Worm (Caenorhabditis elegans) whole organism, L4/young adult: ENCODE data around the gene acs-18.
"Not testable (repeated sequence)": the region's sequence is repeated elsewhere in the genome, so short reads cannot be mapped to it uniquely, and the experiment has no call there.

Experiments
- W03F9.2 ChIP-seq: fragments of 150-350 bp; optimal IDR thresholded peaks from 2 replicates; lab custom pipeline; 2014; ENCODE audit warnings: missing biosample characterization, missing genetic modification characterization
- dao-5 ChIP-seq: sonication (generic microtip); optimal IDR thresholded peaks from 2 replicates; lab custom pipeline; 2016; ENCODE audit warnings: missing genotype, missing genetic modification characterization, moderate library complexity, missing compliant biosample characterization
- him-1 ChIP-seq: sonication (generic microtip); optimal IDR thresholded peaks from 2 replicates; lab custom pipeline; 2016; ENCODE audit warnings: missing genotype, missing genetic modification reagents, missing genetic modification characterization, missing compliant biosample characterization

acs-18 gene

ce11 chrIV:10339701-10340100, 26.2 kb upstream of the acs-18 start:
- TF ChIP-seq dao-5 (tag; lab: Kevin White, UChicago) (no peak), him-1 (tag; lab: Kevin White, UChicago) (no peak), W03F9.2 (tag; lab: Kevin White, UChicago) (no peak)

DNA sequence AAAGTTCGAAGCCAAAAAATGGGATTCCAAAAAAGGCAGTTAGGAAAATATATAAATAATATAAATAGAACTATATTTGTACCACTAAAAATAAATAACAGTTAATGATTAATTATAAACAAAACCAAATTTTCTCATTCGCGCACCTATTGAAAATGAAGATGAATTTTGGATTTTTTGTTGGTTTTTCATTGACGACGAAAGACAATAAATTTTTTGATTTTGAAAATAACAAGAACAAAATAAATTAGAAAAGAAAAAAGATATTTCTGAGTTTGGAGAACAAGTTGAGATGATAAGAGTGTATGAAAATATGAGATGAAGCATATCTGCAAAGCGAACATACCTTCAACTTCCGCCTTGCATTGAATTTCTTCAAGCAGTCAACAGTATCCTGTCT, 23.8 kb upstream of the acs-18 start:
- TF ChIP-seq W03F9.2 (tag; lab: Kevin White, UChicago) (no peak), dao-5 (tag; lab: Kevin White, UChicago) (no peak), him-1 (tag; lab: Kevin White, UChicago) (no peak)

DNA sequence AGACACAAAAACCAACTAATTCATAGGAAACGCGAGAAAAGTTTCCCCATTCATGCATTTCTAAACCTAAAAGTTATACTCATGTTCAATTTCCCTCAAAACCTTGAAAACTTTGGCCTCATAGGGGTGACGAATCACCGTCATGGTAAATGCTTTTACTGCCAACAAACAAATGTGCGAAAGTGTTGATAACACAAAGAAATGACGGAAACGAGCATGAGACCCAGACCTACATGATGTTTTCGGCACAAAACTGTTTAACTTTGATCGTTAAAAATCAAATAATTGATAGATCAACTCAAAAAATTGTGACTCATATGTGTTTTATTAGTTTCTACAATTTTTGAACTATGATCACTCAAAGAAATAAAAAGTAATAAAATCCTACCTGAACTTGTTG, 18.4 kb upstream of the acs-18 start:
- TF ChIP-seq him-1 (tag; lab: Kevin White, UChicago) (no peak), dao-5 (tag; lab: Kevin White, UChicago) (no peak), W03F9.2 (tag; lab: Kevin White, UChicago) (no peak)

ce11 chrIV:10330962-10331361, 17.5 kb upstream of the acs-18 start:
- TF ChIP-seq him-1 (tag; lab: Kevin White, UChicago) (no peak), W03F9.2 (tag; lab: Kevin White, UChicago) (no peak), dao-5 (tag; lab: Kevin White, UChicago) (no peak)

DNA sequence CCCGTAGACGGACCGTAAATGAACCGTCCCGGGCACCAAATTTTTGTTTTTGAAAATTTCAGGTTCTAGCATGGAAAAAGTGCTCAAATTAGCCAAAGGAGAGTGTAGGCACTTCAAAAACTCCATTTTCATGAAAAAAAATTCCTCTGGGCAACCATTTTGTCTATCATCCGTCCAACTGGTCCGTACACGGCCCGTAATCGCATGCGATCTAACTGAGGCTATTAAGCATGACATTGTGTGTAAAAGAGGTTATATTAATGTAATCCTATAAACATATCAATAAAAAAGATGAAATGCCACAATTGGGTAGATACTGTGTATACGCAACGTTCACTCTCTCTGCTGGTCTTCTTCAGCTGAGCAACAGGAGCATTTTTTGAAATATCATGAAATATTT, 9.2 kb upstream of the acs-18 start, which contains the start of gene R09E10.1:
Gene R09E10.1 (minus strand): TSS at position 101 of the 400 bp plus-strand sequence.
- TF ChIP-seq dao-5, him-1, W03F9.2 (tag; lab: Kevin White, UChicago): not testable (repeated sequence)

ce11 chrIV:10318199-10318598, 4.7 kb upstream of the acs-18 start, which contains the start of gene R09E10.2:
TSS of gene R09E10.2 (minus strand) at chrIV:10318299.
- TF ChIP-seq W03F9.2 (tag; lab: Kevin White, UChicago) (no peak), dao-5 (tag; lab: Kevin White, UChicago) (no peak), him-1 (tag; lab: Kevin White, UChicago) (no peak)

DNA sequence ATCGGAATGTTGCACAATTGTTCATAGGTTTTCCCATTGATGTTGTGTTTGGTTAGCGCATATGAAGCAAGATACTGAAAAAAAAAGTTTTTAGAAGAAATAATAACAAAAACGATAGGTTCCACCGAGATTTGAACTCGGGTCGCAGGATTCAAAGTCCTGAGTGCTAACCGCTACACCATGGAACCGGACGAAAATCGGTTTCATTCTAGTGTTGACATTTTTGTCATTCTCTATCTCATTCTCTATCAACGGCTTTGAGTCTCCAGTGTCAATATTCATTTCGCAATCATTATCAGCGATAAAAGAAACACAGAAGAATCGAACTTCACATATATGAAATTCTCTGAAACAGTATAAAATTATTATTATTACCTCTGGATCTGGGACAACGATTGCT, 2.4 kb downstream of the acs-18 start:
- TF ChIP-seq dao-5 (tag; lab: Kevin White, UChicago): no peak

- TF ChIP-seq dao-5 (tag; lab: Kevin White, UChicago): no peak
- no peak for TF ChIP-seq him-1 (tag; lab: Kevin White, UChicago)
- TF ChIP-seq W03F9.2 (tag; lab: Kevin White, UChicago): no peak
Measured at ce11 chrIV:10310329-10310728, 3.1 kb downstream of the acs-18 start, which contains the start of gene R09E10.8. TSS of gene R09E10.8 (minus strand) at chrIV:10310429.

DNA sequence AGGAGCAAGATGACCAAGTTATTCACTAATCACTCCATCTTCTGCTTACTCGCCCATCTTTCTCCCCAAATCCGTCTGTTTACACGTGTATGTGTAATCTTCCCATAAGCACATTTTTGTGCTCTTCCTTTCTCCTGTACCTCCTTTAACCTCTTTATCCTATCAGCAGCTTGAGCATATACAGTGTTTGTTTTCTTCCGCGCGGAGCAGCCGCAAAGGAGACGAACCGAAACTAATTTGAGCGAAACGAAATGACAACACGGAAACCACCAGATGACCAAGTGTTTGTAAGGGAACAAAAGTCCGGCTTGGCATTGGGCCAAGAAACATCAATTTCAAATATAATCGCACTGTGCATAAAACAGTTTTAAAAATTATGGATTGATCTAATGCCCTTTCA, 9.1 kb downstream of the acs-18 start:
- TF ChIP-seq dao-5 (tag; lab: Kevin White, UChicago): no peak
- TF ChIP-seq him-1 (tag; lab: Kevin White, UChicago): no peak
- no peak for TF ChIP-seq W03F9.2 (tag; lab: Kevin White, UChicago)

DNA sequence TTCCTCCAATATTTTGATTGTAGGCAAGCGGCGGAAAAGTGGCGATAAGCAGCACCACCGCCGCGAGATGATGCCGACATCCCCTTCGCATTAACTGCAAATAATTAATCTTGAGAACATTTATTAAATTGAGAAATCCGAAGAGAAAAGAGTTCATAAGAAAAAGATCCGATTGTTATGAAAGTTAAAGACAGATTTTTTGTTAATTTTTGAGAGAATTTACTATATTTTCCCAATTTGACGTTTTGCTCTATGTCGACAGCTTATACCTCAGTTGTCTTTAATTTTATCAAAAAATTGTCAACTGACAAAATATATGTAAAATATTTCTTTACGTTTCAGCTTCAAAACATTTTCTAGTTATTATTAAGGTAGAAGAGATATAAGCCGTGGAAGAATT, 11.3 kb downstream of the acs-18 start, which contains the start of gene R09E10.5:
Gene R09E10.5 (minus strand): TSS at position 101 of the 400 bp plus-strand sequence.
- TF ChIP-seq W03F9.2 (tag; lab: Kevin White, UChicago): no peak
- no peak for TF ChIP-seq him-1 (tag; lab: Kevin White, UChicago)
- no peak for TF ChIP-seq dao-5 (tag; lab: Kevin White, UChicago)

DNA sequence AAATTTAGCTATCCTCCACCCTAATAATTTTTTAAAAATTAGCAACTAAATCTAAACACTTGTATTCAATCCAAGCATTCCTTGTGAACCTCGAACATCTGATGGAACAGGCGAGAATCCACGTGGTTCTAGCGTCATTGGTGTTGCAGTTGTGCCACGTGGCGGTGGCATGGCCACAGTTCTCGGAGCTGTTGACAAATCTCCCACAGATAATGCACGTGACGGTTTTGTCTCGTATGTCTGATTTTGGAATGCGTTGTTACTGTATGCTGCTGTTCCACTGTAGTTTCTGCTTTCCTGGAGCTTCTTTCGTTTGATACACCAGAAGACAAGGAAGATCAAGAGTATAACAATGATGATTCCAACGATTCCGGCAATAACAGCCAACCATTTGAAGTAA, 17.4 kb downstream of the acs-18 start:
- TF ChIP-seq W03F9.2 (tag; lab: Kevin White, UChicago): no peak
- TF ChIP-seq him-1 (tag; lab: Kevin White, UChicago): no peak
- no peak for TF ChIP-seq dao-5 (tag; lab: Kevin White, UChicago)

DNA sequence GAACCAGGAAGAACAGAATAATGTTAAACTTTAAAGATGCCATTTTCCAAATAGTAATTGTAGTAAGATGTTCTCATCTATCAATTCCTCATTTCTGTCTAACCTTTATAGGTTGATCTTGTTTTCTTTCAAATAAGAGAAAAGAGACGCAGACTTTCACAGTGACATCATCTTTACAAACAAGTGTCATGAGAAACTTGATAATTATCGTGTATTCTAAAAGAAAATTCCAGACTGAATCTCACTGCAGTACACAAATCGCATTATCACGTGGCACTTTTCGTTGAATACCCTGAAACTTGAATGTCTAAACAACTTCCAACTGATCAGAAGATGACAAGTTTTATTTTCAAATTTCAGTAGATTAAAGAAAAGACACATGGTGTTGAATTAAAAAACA, 18.4 kb downstream of the acs-18 start, which contains the start of gene R09E10.13:
Gene R09E10.13 (minus strand): TSS at position 61 of the 400 bp plus-strand sequence.
- TF ChIP-seq him-1 (tag; lab: Kevin White, UChicago): no peak
- no peak for TF ChIP-seq dao-5 (tag; lab: Kevin White, UChicago)
- TF ChIP-seq W03F9.2 (tag; lab: Kevin White, UChicago): no peak

DNA sequence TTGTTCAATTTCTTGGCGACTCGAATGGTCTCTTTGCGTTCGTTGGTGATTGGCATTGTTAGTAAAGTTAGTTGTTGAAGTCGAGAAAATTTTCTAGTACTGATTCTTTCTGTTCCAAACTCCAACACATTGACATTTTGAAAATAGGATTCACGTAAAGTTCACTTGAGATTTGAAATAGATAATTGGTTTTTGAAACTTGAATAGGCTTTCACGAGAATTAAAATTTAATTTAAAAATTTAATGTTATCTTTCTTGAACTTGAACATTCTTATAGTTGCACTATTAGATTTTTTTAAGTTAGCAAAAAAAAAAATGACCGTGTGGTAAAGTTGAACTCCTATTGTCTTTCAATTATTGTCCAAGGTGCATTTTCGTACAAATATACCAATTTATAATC, 19.4 kb downstream of the acs-18 start, which contains the start of gene R09E10.6:
Gene R09E10.6 (minus strand): TSS at position 101 of the 400 bp plus-strand sequence.
- TF ChIP-seq dao-5 (tag; lab: Kevin White, UChicago) (no peak), W03F9.2 (tag; lab: Kevin White, UChicago) (no peak), him-1 (tag; lab: Kevin White, UChicago) (no peak)

DNA sequence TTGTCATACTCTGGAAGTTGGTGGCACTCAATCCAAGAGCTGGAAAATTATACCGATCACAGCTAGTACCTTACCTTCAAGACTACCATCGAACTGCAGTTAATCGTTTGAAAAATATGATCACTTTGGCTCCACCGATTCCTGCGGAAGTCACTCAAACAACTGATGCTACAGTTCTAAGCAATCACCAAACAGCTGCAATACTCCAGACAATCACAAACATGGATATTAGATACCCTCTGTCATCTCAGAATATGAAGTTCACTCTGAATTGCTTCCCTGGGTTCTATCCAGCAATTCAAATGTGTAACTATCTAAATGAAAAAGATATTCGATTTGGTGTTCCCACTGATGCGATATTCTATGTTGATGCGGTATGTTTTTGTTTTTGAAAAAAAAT, 24.9 kb downstream of the acs-18 start:
- TF ChIP-seq dao-5 (tag; lab: Kevin White, UChicago): no peak
